Fruit fly (Drosophila melanogaster) whole organism, embryonic: ENCODE measurements around the gene barc.

Experiments used
- Blimp-1 ChIP-seq: fragments of 200-800 bp; sonication (Bioruptor generic); optimal IDR thresholded peaks from 3 replicates; lab custom pipeline; 2018; ENCODE audit warnings: missing biosample characterization, missing genetic modification characterization, mild to moderate bottlenecking, moderate library complexity, missing genetic modification reagents
- BtbVII ChIP-seq: fragments of 200-800 bp; sonication (Bioruptor generic); optimal IDR thresholded peaks from 3 replicates; lab custom pipeline; 2017; ENCODE audit warnings: missing biosample characterization, mild to moderate bottlenecking, missing genetic modification characterization
- C15 ChIP-seq: fragments of 200-800 bp; sonication (Bioruptor generic); IDR thresholded peaks from 3 replicates; pipeline ENCODE4 v1.3.6; 2022; ENCODE audit warnings: missing biosample characterization, missing genetic modification characterization
- CG10654 ChIP-seq: fragments of 200-800 bp; sonication (Bioruptor generic); optimal IDR thresholded peaks from 2 replicates; lab custom pipeline; 2016; ENCODE audit warnings: missing biosample characterization, missing genetic modification characterization
- CG11247 ChIP-seq: fragments of 200-800 bp; sonication (Bioruptor generic); IDR thresholded peaks from 2 replicates; pipeline ENCODE4 v1.3.6; 2022; ENCODE audit warnings: missing biosample characterization, missing genetic modification characterization
- CG12744 ChIP-seq: fragments of 200-800 bp; sonication (Bioruptor generic); optimal IDR thresholded peaks from 2 replicates; lab custom pipeline; 2016; ENCODE audit warnings: missing biosample characterization, missing genetic modification characterization
- CG12942 ChIP-seq: fragments of 200-800 bp; sonication (Bioruptor generic); optimal IDR thresholded peaks from 3 replicates; lab custom pipeline; 2016; ENCODE audit warnings: missing biosample characterization, missing genetic modification characterization
- CG13894 ChIP-seq: fragments of 200-800 bp; sonication (Bioruptor generic); optimal IDR thresholded peaks from 3 replicates; lab custom pipeline; 2018; ENCODE audit warnings: missing biosample characterization, mild to moderate bottlenecking, missing genetic modification characterization, moderate library complexity
- CG15269 ChIP-seq: fragments of 200-800 bp; sonication (Bioruptor generic); optimal IDR thresholded peaks from 2 replicates; lab custom pipeline; 2018; ENCODE audit warnings: missing biosample characterization, mild to moderate bottlenecking, missing genetic modification characterization, moderate library complexity
- CG15479 ChIP-seq: fragments of 200-800 bp; sonication (Bioruptor generic); optimal IDR thresholded peaks from 3 replicates; lab custom pipeline; 2019; ENCODE audit warnings: missing biosample characterization, mild to moderate bottlenecking, missing genetic modification characterization, moderate library complexity
- CG17186 ChIP-seq: fragments of 200-800 bp; sonication (Bioruptor generic); optimal IDR thresholded peaks from 3 replicates; lab custom pipeline; 2017; ENCODE audit warnings: missing biosample characterization, missing genetic modification reagents, missing genetic modification characterization
- CG17359 ChIP-seq: fragments of 200-800 bp; sonication (Bioruptor generic); optimal IDR thresholded peaks from 3 replicates; lab custom pipeline; 2018; ENCODE audit warnings: missing biosample characterization, mild to moderate bottlenecking, missing genetic modification characterization, moderate library complexity
- CG2712 ChIP-seq: fragments of 200-800 bp; optimal IDR thresholded peaks from 3 replicates; lab custom pipeline; 2019; ENCODE audit warnings: missing biosample characterization, mild to moderate bottlenecking, missing genetic modification characterization, moderate library complexity
- CG31365 ChIP-seq: fragments of 200-800 bp; sonication (Bioruptor generic); optimal IDR thresholded peaks from 2 replicates; lab custom pipeline; 2018; ENCODE audit warnings: missing biosample characterization, mild to moderate bottlenecking, missing genetic modification characterization
- CG32772 ChIP-seq: fragments of 200-800 bp; sonication (Bioruptor generic); IDR thresholded peaks from 2 replicates; pipeline ENCODE4 v1.3.6; 2022; ENCODE audit warnings: missing biosample characterization, missing genetic modification characterization
- CG33213 ChIP-seq: fragments of 200-800 bp; sonication (Bioruptor generic); optimal IDR thresholded peaks from 3 replicates; lab custom pipeline; 2016; ENCODE audit warnings: missing biosample characterization, missing genetic modification characterization
- CG34376 ChIP-seq: fragments of 200-800 bp; sonication (Bioruptor generic); optimal IDR thresholded peaks from 2 replicates; lab custom pipeline; 2018; ENCODE audit warnings: missing biosample characterization, mild to moderate bottlenecking, missing genetic modification characterization
- CG4360 ChIP-seq: fragments of 200-800 bp; sonication (Bioruptor generic); IDR thresholded peaks from 2 replicates; pipeline ENCODE4 v1.3.6; 2022; ENCODE audit warnings: missing biosample characterization, missing genetic modification characterization
- CG4854 ChIP-seq: fragments of 200-800 bp; sonication (Bioruptor generic); optimal IDR thresholded peaks from 2 replicates; lab custom pipeline; 2016; ENCODE audit warnings: missing biosample characterization, missing genetic modification characterization, inconsistent platforms
- CG7745 ChIP-seq: fragments of 200-800 bp; sonication (Bioruptor generic); optimal IDR thresholded peaks from 2 replicates; lab custom pipeline; 2018; ENCODE audit warnings: missing biosample characterization, mild to moderate bottlenecking, missing genetic modification characterization, moderate library complexity
- CG8388 ChIP-seq: fragments of 200-800 bp; sonication (Bioruptor generic); optimal IDR thresholded peaks from 2 replicates; lab custom pipeline; 2019; ENCODE audit warnings: missing biosample characterization, mild to moderate bottlenecking, missing genetic modification characterization, moderate library complexity
- CG8924 ChIP-seq: fragments of 200-800 bp; optimal IDR thresholded peaks from 3 replicates; lab custom pipeline; 2019; ENCODE audit warnings: missing biosample characterization, mild to moderate bottlenecking, missing genetic modification characterization, moderate library complexity
- CG8944 ChIP-seq: fragments of 200-800 bp; sonication (Bioruptor generic); optimal IDR thresholded peaks from 3 replicates; lab custom pipeline; 2016; ENCODE audit warnings: missing biosample characterization, missing genetic modification characterization
- CG9797 ChIP-seq: fragments of 200-800 bp; sonication (Bioruptor generic); optimal IDR thresholded peaks from 3 replicates; lab custom pipeline; 2018; ENCODE audit warnings: missing biosample characterization, mild to moderate bottlenecking, missing genetic modification characterization
- CHES-1-like ChIP-seq: fragments of 200-800 bp; sonication (Bioruptor generic); optimal IDR thresholded peaks from 2 replicates; lab custom pipeline; 2016; ENCODE audit warnings: missing biosample characterization, missing genetic modification characterization
- CTCF ChIP-seq: fragments of 200-800 bp; sonication (Bioruptor generic); optimal IDR thresholded peaks from 2 replicates; lab custom pipeline; 2017; ENCODE audit warnings: missing biosample characterization, mild to moderate bottlenecking, missing genetic modification characterization, moderate library complexity
- D19A ChIP-seq: fragments of 200-800 bp; optimal IDR thresholded peaks from 3 replicates; lab custom pipeline; 2019; ENCODE audit warnings: missing biosample characterization, mild to moderate bottlenecking, missing genetic modification characterization, moderate library complexity
- Ets65A ChIP-seq: fragments of 200-800 bp; sonication (Bioruptor generic); peaks from one replicate; lab custom pipeline; 2016; ENCODE audit warnings: missing biosample characterization, missing genetic modification characterization
- HLHmδ ChIP-seq: fragments of 200-800 bp; sonication (Bioruptor generic); optimal IDR thresholded peaks from 2 replicates; lab custom pipeline; 2018; ENCODE audit warnings: missing biosample characterization, mild to moderate bottlenecking, missing genetic modification characterization, moderate library complexity
- Hsf ChIP-seq: fragments of 200-800 bp; sonication (Bioruptor generic); optimal IDR thresholded peaks from 3 replicates; lab custom pipeline; 2016; ENCODE audit warnings: missing biosample characterization, missing genetic modification characterization
- Med ChIP-seq: fragments of 200-800 bp; sonication (Bioruptor generic); peaks from one replicate; lab custom pipeline; 2016; ENCODE audit warnings: missing biosample characterization, missing genetic modification characterization, mild to moderate bottlenecking, inconsistent platforms, moderate library complexity
- Oaz ChIP-seq: fragments of 200-800 bp; sonication (Bioruptor generic); IDR thresholded peaks from 2 replicates; pipeline ENCODE4 v1.3.6; 2022; ENCODE audit warnings: missing biosample characterization, missing genetic modification characterization
- Spps ChIP-seq: fragments of 200-800 bp; sonication (Bioruptor generic); optimal IDR thresholded peaks from 2 replicates; lab custom pipeline; 2018; ENCODE audit warnings: missing biosample characterization, mild to moderate bottlenecking, missing genetic modification characterization
- bowl ChIP-seq: fragments of 200-800 bp; sonication (Bioruptor generic); IDR thresholded peaks from 2 replicates; pipeline ENCODE4 v1.3.6; 2022; ENCODE audit warnings: missing biosample characterization, missing genetic modification characterization
- dmrt11E ChIP-seq: fragments of 200-800 bp; sonication (Bioruptor generic); optimal IDR thresholded peaks from 3 replicates; lab custom pipeline; 2018; ENCODE audit warnings: missing biosample characterization, mild to moderate bottlenecking, missing genetic modification characterization, moderate library complexity
- en ChIP-seq: fragments of 200-800 bp; sonication (Bioruptor generic); optimal IDR thresholded peaks from 2 replicates; lab custom pipeline; 2016; ENCODE audit warnings: missing biosample characterization, missing genetic modification characterization
- esg ChIP-seq: fragments of 200-800 bp; sonication (Bioruptor generic); conservative IDR thresholded peaks from 2 replicates; pipeline ENCODE4 v1.3.6; 2022; ENCODE audit warnings: missing biosample characterization, missing genetic modification characterization
- exex ChIP-seq: fragments of 200-800 bp; sonication (Bioruptor generic); optimal IDR thresholded peaks from 4 replicates; lab custom pipeline; 2018; ENCODE audit warnings: missing biosample characterization, mild to moderate bottlenecking, missing genetic modification characterization, moderate library complexity
- fd102C ChIP-seq: fragments of 200-800 bp; sonication (Bioruptor generic); optimal IDR thresholded peaks from 2 replicates; lab custom pipeline; 2018; ENCODE audit warnings: missing biosample characterization, mild to moderate bottlenecking, missing genetic modification characterization, moderate library complexity
- lilli ChIP-seq: fragments of 200-800 bp; sonication (Bioruptor generic); optimal IDR thresholded peaks from 3 replicates; lab custom pipeline; 2016; ENCODE audit warnings: missing biosample characterization, missing genetic modification characterization
- maf-S ChIP-seq: fragments of 200-800 bp; sonication (Bioruptor generic); optimal IDR thresholded peaks from 2 replicates; lab custom pipeline; 2016; ENCODE audit warnings: missing biosample characterization, missing genetic modification characterization
- nom ChIP-seq: fragments of 200-800 bp; sonication (Bioruptor generic); optimal IDR thresholded peaks from 2 replicates; lab custom pipeline; 2017; ENCODE audit warnings: missing biosample characterization, missing genetic modification characterization, mild to moderate bottlenecking, moderate library complexity, missing genetic modification reagents
- phol ChIP-seq: fragments of 200-800 bp; sonication (Bioruptor generic); optimal IDR thresholded peaks from 3 replicates; lab custom pipeline; 2018; ENCODE audit warnings: missing biosample characterization, mild to moderate bottlenecking, missing genetic modification characterization, moderate library complexity
- prd ChIP-seq, 3 experiments: fragments of >200 bp in 2 of 3; fragments of 200-800 bp in 1 of 3; sonication (Bioruptor generic) in 1 of 3; optimal IDR thresholded peaks in 2 of 3; IDR thresholded peaks in 1 of 3; 2 replicates in 2 of 3; 3 replicates in 1 of 3; pipeline versions ENCODE4 v1.3.6 to Lab custom; 2017 to 2022; ENCODE audit warnings: missing biosample characterization in 1 of 3, missing genetic modification characterization in 1 of 3
- ro ChIP-seq: fragments of 200-800 bp; sonication (Bioruptor generic); IDR thresholded peaks from 2 replicates; pipeline ENCODE4 v1.3.6; 2022; ENCODE audit warnings: missing biosample characterization, missing genetic modification characterization
- row ChIP-seq: fragments of 200-800 bp; sonication (Bioruptor generic); IDR thresholded peaks from 3 replicates; pipeline ENCODE4 v1.3.6; 2022; ENCODE audit warnings: missing biosample characterization, missing genetic modification characterization
- shn ChIP-seq: fragments of 200-800 bp; sonication (Bioruptor generic); optimal IDR thresholded peaks from 3 replicates; lab custom pipeline; 2016; ENCODE audit warnings: missing biosample characterization, missing genetic modification characterization
- sob ChIP-seq: fragments of 200-800 bp; sonication (Bioruptor generic); IDR thresholded peaks from 2 replicates; pipeline ENCODE4 v1.3.6; 2022; ENCODE audit warnings: missing biosample characterization, missing genetic modification characterization
- tgo ChIP-seq: fragments of 200-800 bp; sonication (Bioruptor generic); IDR thresholded peaks from 3 replicates; pipeline ENCODE4 v1.3.6; 2022; ENCODE audit warnings: missing biosample characterization, missing genetic modification characterization
- tin ChIP-seq: fragments of 200-800 bp; sonication (Bioruptor generic); optimal IDR thresholded peaks from 3 replicates; lab custom pipeline; 2016; ENCODE audit warnings: missing biosample characterization, missing genetic modification characterization
- tll ChIP-seq, 2 experiments: fragments of 200-800 bp in 1 of 2; fragments of >200 bp in 1 of 2; sonication (Bioruptor generic) in 1 of 2; optimal IDR thresholded peaks; 2 replicates each; lab custom pipeline; 2017 to 2019; ENCODE audit warnings: missing biosample characterization in 2 of 2, missing genetic modification characterization in 2 of 2, mild to moderate bottlenecking in 1 of 2, moderate library complexity in 1 of 2
- wek ChIP-seq: fragments of 200-800 bp; sonication (Bioruptor generic); optimal IDR thresholded peaks from 3 replicates; lab custom pipeline; 2018; ENCODE audit warnings: missing biosample characterization, mild to moderate bottlenecking, missing genetic modification characterization, moderate library complexity

Gene barc

DNA sequence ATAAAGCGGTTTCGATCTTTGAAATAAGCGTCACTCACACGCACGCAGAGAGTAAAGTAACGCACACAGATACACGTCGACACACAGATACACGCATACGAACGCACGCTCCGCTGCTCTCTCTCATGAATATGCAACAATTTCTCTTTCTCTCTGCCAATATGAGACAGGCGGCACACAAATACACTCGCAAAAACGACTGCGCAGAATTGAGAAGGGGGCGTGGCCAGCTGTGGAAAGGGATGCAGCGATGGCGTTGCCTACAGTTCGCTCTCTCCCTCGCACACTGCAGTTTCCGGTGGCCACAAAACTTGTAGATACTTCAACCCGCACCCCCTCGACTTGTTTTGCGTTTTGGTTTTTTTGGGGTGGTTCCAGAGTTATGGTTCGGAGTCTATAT, 46.7 kb upstream of the barc start (continued):
- TF ChIP-seq en (GFP tag; lab: Kevin White, UChicago), result no peak
- TF ChIP-seq lilli (GFP tag; lab: Kevin White, UChicago), result no peak
- TF ChIP-seq CG33213, result no peak
- TF ChIP-seq CTCF (GFP tag; lab: Kevin White, UChicago), result no peak
- no peak for TF ChIP-seq C15 (GFP tag; lab: Robert Waterston, UW)
- no peak for TF ChIP-seq bowl
- TF ChIP-seq Oaz (GFP tag; lab: Robert Waterston, UW), result no peak
- no peak for TF ChIP-seq Hsf (GFP tag; lab: Kevin White, UChicago)
- no peak for TF ChIP-seq CG13894 (tag; lab: Kevin White, UChicago)
- no peak for TF ChIP-seq BtbVII (GFP tag; lab: Kevin White, UChicago)
- peak; percentile 16 for TF ChIP-seq CG8924 (tag; lab: Kevin White, UChicago)
- no peak for TF ChIP-seq shn
- no peak for TF ChIP-seq CG4360 (GFP tag; lab: Robert Waterston, UW)
- no peak for TF ChIP-seq maf-S (GFP tag; lab: Kevin White, UChicago)
- no peak for TF ChIP-seq CG8944 (GFP tag; lab: Kevin White, UChicago)
- no peak for TF ChIP-seq CG4854 (GFP tag; lab: Kevin White, UChicago)
- peak; percentile 56 for TF ChIP-seq CG31365 (tag; lab: Kevin White, UChicago)
- peak; percentile 71 for TF ChIP-seq nom (GFP tag; lab: Kevin White, UChicago)
- no peak for TF ChIP-seq row (GFP tag; lab: Robert Waterston, UW)
- peak; percentile 76 for TF ChIP-seq HLHmδ
- TF ChIP-seq ro (GFP tag; lab: Robert Waterston, UW), result no peak
- peak in 1 of 2 experiments; percentile 43 for TF ChIP-seq tll (GFP tag; optimal IDR thresholded peaks at IDR 0.05; lab: Kevin White, UChicago)
- no peak for TF ChIP-seq CG11247 (GFP tag; lab: Robert Waterston, UW)
- TF ChIP-seq CG2712 (tag; lab: Kevin White, UChicago), result peak; percentile 4
- no peak for TF ChIP-seq tgo
- TF ChIP-seq esg (GFP tag; lab: Robert Waterston, UW), result no peak
- TF ChIP-seq CG9797 (GFP tag; lab: Kevin White, UChicago), result no peak
- TF ChIP-seq CG12942 (GFP tag; lab: Kevin White, UChicago), result no peak
- no peak for TF ChIP-seq CHES-1-like (GFP tag; lab: Kevin White, UChicago)
- TF ChIP-seq CG10654 (GFP tag; lab: Kevin White, UChicago), result no peak

DNA sequence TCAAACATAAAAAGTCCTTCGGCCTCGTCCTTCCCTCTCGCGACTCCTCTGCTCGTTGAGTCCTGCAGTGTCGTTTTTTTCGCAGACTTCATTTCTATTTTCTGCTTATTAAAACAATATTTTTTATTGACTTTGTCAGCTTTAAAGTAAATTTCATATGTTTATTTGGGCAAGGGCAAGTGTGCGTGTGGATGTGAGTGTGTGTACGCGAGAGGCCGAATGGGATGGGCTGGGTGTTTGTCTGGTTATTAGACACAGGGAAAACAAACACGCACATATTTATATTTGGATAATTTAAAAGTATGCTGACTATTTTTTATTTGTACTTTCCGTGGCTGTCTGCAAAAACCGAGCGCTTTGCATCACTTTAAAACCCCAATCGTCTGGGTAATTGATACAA, 44.9 kb upstream of the barc start:
- TF ChIP-seq dmrt11E (tag; lab: Kevin White, UChicago), result no peak
- no peak for TF ChIP-seq CG17186 (GFP tag; lab: Kevin White, UChicago)
- no peak for TF ChIP-seq CG32772
- no peak for TF ChIP-seq CG34376 (GFP tag; lab: Kevin White, UChicago)
- no peak for TF ChIP-seq D19A
- TF ChIP-seq fd102C, result peak; percentile 72
- TF ChIP-seq CG12744 (GFP tag; lab: Kevin White, UChicago), result no peak
- TF ChIP-seq Blimp-1, result no peak
- TF ChIP-seq CG8388, result no peak
- TF ChIP-seq tin (GFP tag; lab: Kevin White, UChicago), result no peak
- no peak for TF ChIP-seq CG10654 (GFP tag; lab: Kevin White, UChicago)
- TF ChIP-seq Med (GFP tag; lab: Kevin White, UChicago), result peak; percentile 66
- no peak for TF ChIP-seq wek
- TF ChIP-seq CG7745 (tag; lab: Kevin White, UChicago), result no peak
- TF ChIP-seq Spps (tag; lab: Kevin White, UChicago), result no peak
- TF ChIP-seq exex (tag; lab: Kevin White, UChicago), result no peak
- TF ChIP-seq CG15269 (tag; lab: Kevin White, UChicago), result no peak
- TF ChIP-seq prd (optimal IDR thresholded peaks at IDR 0.05; lab: Kevin White, UChicago), result no peak
- TF ChIP-seq prd (GFP tag; IDR thresholded peaks at IDR 0.05; lab: Robert Waterston, UW), result no peak
- no peak for TF ChIP-seq phol
- TF ChIP-seq tll (GFP tag; optimal IDR thresholded peaks at IDR 0.05; lab: Kevin White, UChicago), result peak in 1 of 2 experiments; percentile 60
- TF ChIP-seq CG17359 (tag; lab: Kevin White, UChicago), result no peak
- peak; percentile 50 for TF ChIP-seq Ets65A (GFP tag; lab: Kevin White, UChicago)
- TF ChIP-seq CG15479, result peak; percentile 23
- no peak for TF ChIP-seq sob (GFP tag; lab: Robert Waterston, UW)
